Worm (Caenorhabditis elegans) whole organism, L3 larva: ENCODE data around the gene bed-2.
A peak's percentile ranks its signal among the peaks of the same experiment; 100 is the strongest.

ENCODE experiments used
- R02D3.7 ChIP-seq: fragments of 150-350 bp; optimal IDR thresholded peaks from 2 replicates; lab custom pipeline; 2014; ENCODE audit warnings: missing biosample characterization, missing genetic modification characterization
- aly-2 ChIP-seq: fragments of 150-350 bp; optimal IDR thresholded peaks from 2 replicates; lab custom pipeline; 2014; ENCODE audit warnings: missing biosample characterization, missing genetic modification characterization
- ceh-16 ChIP-seq: sonication (generic microtip); optimal IDR thresholded peaks from 2 replicates; lab custom pipeline; 2017; ENCODE audit warnings: missing biosample characterization, missing genetic modification characterization
- ceh-28 ChIP-seq: fragments of 150-350 bp; optimal IDR thresholded peaks from 2 replicates; lab custom pipeline; 2014; ENCODE audit warnings: missing biosample characterization, missing genetic modification reagents, missing genetic modification characterization
- ceh-82 ChIP-seq: fragments of 150-350 bp; optimal IDR thresholded peaks from 2 replicates; lab custom pipeline; 2014; ENCODE audit warnings: missing biosample characterization, missing genetic modification characterization
- daf-12 ChIP-seq: fragments of 150-350 bp; optimal IDR thresholded peaks from 2 replicates; lab custom pipeline; 2014; ENCODE audit warnings: missing biosample characterization, missing genetic modification reagents, missing genetic modification characterization
- egl-27 ChIP-seq: sonication (generic microtip); optimal IDR thresholded peaks from 4 replicates; lab custom pipeline; 2017; ENCODE audit warnings: missing biosample characterization, missing genetic modification reagents, missing genetic modification characterization
- elt-3 ChIP-seq, 3 experiments: fragments of 150-350 bp in 1 of 3; sonication (generic microtip) in 2 of 3; optimal IDR thresholded peaks; 2 replicates in 2 of 3; 4 replicates in 1 of 3; lab custom pipeline; 2014 to 2017; ENCODE audit warnings: missing biosample characterization in 3 of 3, missing genetic modification characterization in 3 of 3
- eor-1 ChIP-seq, 2 experiments: fragments of 150-350 bp; optimal IDR thresholded peaks; 2 replicates each; lab custom pipeline; 2014 to 2018; ENCODE audit warnings: missing biosample characterization in 2 of 2, missing genetic modification characterization in 2 of 2
- fkh-10 ChIP-seq: sonication (generic microtip); optimal IDR thresholded peaks from 2 replicates; lab custom pipeline; 2017; ENCODE audit warnings: missing biosample characterization, missing genetic modification reagents, missing genetic modification characterization
- fos-1 ChIP-seq: fragments of 150-350 bp; optimal IDR thresholded peaks from 2 replicates; lab custom pipeline; 2014; ENCODE audit warnings: missing biosample characterization, missing genetic modification characterization
- hmg-11 ChIP-seq: sonication (generic microtip); optimal IDR thresholded peaks from 2 replicates; lab custom pipeline; 2016; ENCODE audit warnings: missing genetic modification characterization, missing compliant biosample characterization
- lin-39 ChIP-seq: fragments of 150-350 bp; optimal IDR thresholded peaks from 2 replicates; lab custom pipeline; 2018; ENCODE audit warnings: missing biosample characterization, missing genetic modification reagents, missing genetic modification characterization
- lsy-12 ChIP-seq: sonication (generic microtip); optimal IDR thresholded peaks from 2 replicates; lab custom pipeline; 2016; ENCODE audit warnings: mild to moderate bottlenecking, missing genetic modification characterization, missing compliant biosample characterization
- nfya-1 ChIP-seq: sonication (generic microtip); optimal IDR thresholded peaks from 2 replicates; lab custom pipeline; 2017; ENCODE audit warnings: missing genetic modification characterization, mild to moderate bottlenecking, missing compliant biosample characterization, antibody characterized with exemption, moderate library complexity; ENCODE audit not compliant: insufficient read depth
- nhr-12 ChIP-seq: fragments of 150-350 bp; optimal IDR thresholded peaks from 2 replicates; lab custom pipeline; 2014; ENCODE audit warnings: missing biosample characterization, missing genetic modification characterization
- nhr-23 ChIP-seq: fragments of 150-350 bp; optimal IDR thresholded peaks from 2 replicates; lab custom pipeline; 2014; ENCODE audit warnings: missing biosample characterization, missing genetic modification reagents, missing genetic modification characterization
- nhr-237 ChIP-seq: fragments of 150-350 bp; optimal IDR thresholded peaks from 2 replicates; lab custom pipeline; 2014; ENCODE audit warnings: missing biosample characterization, missing genetic modification characterization
- nhr-43 ChIP-seq: sonication (generic microtip); optimal IDR thresholded peaks from 2 replicates; lab custom pipeline; 2016; ENCODE audit warnings: mild to moderate bottlenecking, missing genetic modification characterization, missing compliant biosample characterization; ENCODE audit not compliant: poor library complexity, severe bottlenecking
- nhr-67 ChIP-seq: fragments of 150-350 bp; optimal IDR thresholded peaks from 2 replicates; lab custom pipeline; 2014; ENCODE audit warnings: missing biosample characterization, missing genetic modification characterization
- nhr-76 ChIP-seq: fragments of 150-350 bp; sonication (generic microtip); optimal IDR thresholded peaks from 5 replicates; lab custom pipeline; 2014; ENCODE audit warnings: missing biosample characterization, missing genetic modification characterization
- nhr-77 ChIP-seq: fragments of 150-350 bp; optimal IDR thresholded peaks from 2 replicates; lab custom pipeline; 2014; ENCODE audit warnings: missing biosample characterization, missing genetic modification characterization
- pha-4 ChIP-seq: fragments of 150-350 bp; optimal IDR thresholded peaks from 2 replicates; lab custom pipeline; 2014; ENCODE audit warnings: missing biosample characterization, missing genetic modification reagents, missing genetic modification characterization
- tbx-2 ChIP-seq: sonication (generic microtip); optimal IDR thresholded peaks from 2 replicates; lab custom pipeline; 2016; ENCODE audit warnings: mild to moderate bottlenecking, missing genetic modification characterization, missing compliant biosample characterization
- unc-39 ChIP-seq: sonication (generic microtip); optimal IDR thresholded peaks from 4 replicates; lab custom pipeline; 2017; ENCODE audit warnings: missing biosample characterization, missing genetic modification characterization

Gene bed-2

ce11 chrIII:11492489-11492888, 21.9 kb upstream of the bed-2 start:
- no peak for TF ChIP-seq nhr-43 (tag; lab: Kevin White, UChicago)
- TF ChIP-seq nhr-12 (tag; lab: Kevin White, UChicago) = no peak
- TF ChIP-seq lsy-12 (tag; lab: Kevin White, UChicago) = no peak
- TF ChIP-seq pha-4 (tag; lab: Kevin White, UChicago) = no peak
- no peak for TF ChIP-seq fkh-10 (GFP tag; lab: Kevin White, UChicago)
- no peak for TF ChIP-seq unc-39 (tag; lab: Kevin White, UChicago)
- no peak for TF ChIP-seq nhr-77 (tag; lab: Kevin White, UChicago)
- no peak for TF ChIP-seq ceh-28 (tag; lab: Kevin White, UChicago)
- no peak for TF ChIP-seq egl-27 (tag; lab: Kevin White, UChicago)
- TF ChIP-seq nfya-1 (tag; lab: Kevin White, UChicago) = no peak
- TF ChIP-seq nhr-23 (tag; lab: Kevin White, UChicago) = no peak

DNA sequence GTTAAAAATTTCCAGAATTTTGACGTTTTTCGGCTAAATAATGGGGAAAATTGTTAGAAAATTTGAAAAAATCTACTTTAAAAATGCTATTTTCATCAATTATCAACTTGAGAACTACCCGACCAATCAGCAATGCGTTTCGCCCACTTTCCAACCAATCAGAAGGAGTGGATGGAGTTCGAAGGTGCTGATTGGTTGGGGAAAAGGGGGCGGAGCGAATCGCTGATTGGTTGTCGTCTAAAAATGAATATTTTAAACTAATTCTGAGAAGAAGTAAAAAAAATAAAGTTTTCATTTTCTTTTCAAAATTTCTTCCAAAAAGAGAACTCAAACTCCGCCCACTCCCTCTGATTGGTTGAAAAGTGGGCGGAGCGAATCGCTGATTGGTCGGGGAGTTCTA, 19.6 kb upstream of the bed-2 start:
- TF ChIP-seq ceh-82 (tag; lab: Kevin White, UChicago) (no peak), nfya-1 (tag; lab: Kevin White, UChicago) (peak; percentile 92)

DNA sequence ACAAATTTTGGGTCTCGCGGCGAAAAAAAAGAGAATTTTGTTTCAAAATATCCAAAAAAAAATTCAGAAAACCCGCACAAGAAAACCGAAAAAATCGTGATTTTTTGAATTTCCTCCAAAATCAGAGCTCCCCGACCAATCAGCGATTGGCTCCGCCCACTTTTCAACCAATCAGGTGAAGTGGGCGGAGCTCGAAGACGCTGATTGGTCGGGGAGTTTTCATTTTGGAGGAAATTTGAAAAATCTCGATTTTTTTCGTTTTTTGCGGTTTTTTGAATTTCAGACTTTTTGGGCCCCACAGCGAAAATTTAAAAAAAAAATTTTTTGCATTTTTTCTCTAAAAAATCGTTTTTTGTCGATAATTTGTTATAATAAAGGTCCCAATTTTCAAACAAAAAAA, 19.0 kb upstream of the bed-2 start:
- TF ChIP-seq lsy-12 (tag; lab: Kevin White, UChicago) (no peak), nfya-1 (tag; lab: Kevin White, UChicago) (peak; percentile 64)
- TF ChIP-seq, all 47 proteins: peak for 1

- TF ChIP-seq nhr-76 (tag; lab: Kevin White, UChicago) (no peak), nhr-77 (tag; lab: Kevin White, UChicago) (no peak), eor-1 (tag; optimal IDR thresholded peaks at IDR 0.05; lab: Kevin White, UChicago) (no peak), nfya-1 (tag; lab: Kevin White, UChicago) (peak; percentile 89)
Observed at ce11 chrIII:11488662-11489349, 18.2 kb upstream of the bed-2 start.

- TF ChIP-seq egl-27 (tag; lab: Kevin White, UChicago) = no peak
Observed at ce11 chrIII:11487245-11487644, 16.6 kb upstream of the bed-2 start, which contains the start of gene popl-5. Gene popl-5, minus strand, starts transcription at chrIII:11487345.

DNA sequence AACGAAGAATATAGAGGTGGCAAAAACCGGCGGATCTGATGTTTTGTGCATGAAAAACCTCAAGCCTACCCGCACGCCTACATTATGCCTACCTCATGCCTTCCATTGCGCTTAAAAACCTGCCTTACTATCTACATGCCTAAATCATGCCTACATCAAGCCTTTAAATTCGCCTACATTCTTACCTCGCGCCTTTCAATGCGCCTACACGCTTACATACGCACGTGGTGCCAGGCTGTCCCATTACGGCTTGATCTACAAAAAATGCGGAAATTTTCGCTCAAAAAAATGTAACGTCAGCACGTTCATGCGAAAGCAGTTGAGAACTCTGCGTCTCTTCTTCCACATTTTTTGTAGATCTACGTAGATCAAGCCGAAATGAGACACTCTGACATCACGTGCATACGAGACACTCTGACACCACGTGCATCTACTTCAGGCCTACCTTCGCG, 13.6 kb upstream of the bed-2 start, which contains the start of gene fbxa-220:
Gene fbxa-220, minus strand, starts transcription at position 51 of the 452 bp plus-strand sequence.
- TF ChIP-seq nhr-43 (tag; lab: Kevin White, UChicago) (no peak), tbx-2 (no peak), nhr-237 (tag; lab: Kevin White, UChicago) (no peak), ceh-16 (tag; lab: Kevin White, UChicago) (no peak), daf-12 (tag; lab: Kevin White, UChicago) (no peak), nhr-67 (no peak), R02D3.7 (no peak)

- TF ChIP-seq nhr-77 (tag; lab: Kevin White, UChicago) = no peak
- TF ChIP-seq lin-39 (tag; lab: Kevin White, UChicago) = no peak
- TF ChIP-seq hmg-11 (tag; lab: Kevin White, UChicago) = no peak
- no peak for TF ChIP-seq R02D3.7
- no peak for TF ChIP-seq elt-3 (tag; optimal IDR thresholded peaks at IDR 0.05; lab: Kevin White, UChicago)
- TF ChIP-seq aly-2 (tag; lab: Kevin White, UChicago) = no peak
- no peak for TF ChIP-seq fos-1 (tag; lab: Kevin White, UChicago)
Observed at ce11 chrIII:11481309-11481845, 10.8 kb upstream of the bed-2 start.
